Worm (Caenorhabditis elegans) whole organism, L4/young adult: ENCODE data around the gene fip-4.
"Not testable (repeated sequence)": the region's sequence is repeated elsewhere in the genome, so short reads cannot be mapped to it uniquely, and the experiment has no call there.

Experiments
- dao-5 ChIP-seq: sonication (generic microtip); optimal IDR thresholded peaks from 2 replicates; lab custom pipeline; 2016; ENCODE audit warnings: missing genotype, missing genetic modification characterization, moderate library complexity, missing compliant biosample characterization
- him-1 ChIP-seq: sonication (generic microtip); optimal IDR thresholded peaks from 2 replicates; lab custom pipeline; 2016; ENCODE audit warnings: missing genotype, missing genetic modification reagents, missing genetic modification characterization, missing compliant biosample characterization

DNA sequence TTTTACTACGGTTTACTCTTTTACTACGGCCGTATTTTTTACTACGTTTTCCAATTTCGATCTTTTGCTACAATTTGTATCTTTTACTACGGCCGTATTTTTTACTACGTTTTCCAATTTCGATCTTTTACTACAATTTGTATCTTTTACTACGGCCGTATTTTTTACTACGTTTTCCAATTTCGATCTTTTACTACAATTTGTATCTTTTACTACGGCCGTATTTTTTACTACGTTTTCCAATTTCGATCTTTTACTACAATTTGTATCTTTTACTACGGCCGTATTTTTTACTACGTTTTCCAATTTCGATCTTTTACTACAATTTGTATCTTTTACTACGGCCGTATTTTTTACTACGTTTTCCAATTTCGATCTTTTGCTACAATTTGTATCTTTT lies 36.3 kb downstream of the fip-4 start, which contains the start of gene F25G6.1:
- not testable (repeated sequence) for TF ChIP-seq him-1, dao-5 (tag; lab: Kevin White, UChicago)
